Fruit fly (Drosophila melanogaster): ENCODE results near the gene Snmp1.
A peak's percentile ranks its signal among the peaks of the same experiment; 100 is the strongest.

The Snmp1 gene

DNA sequence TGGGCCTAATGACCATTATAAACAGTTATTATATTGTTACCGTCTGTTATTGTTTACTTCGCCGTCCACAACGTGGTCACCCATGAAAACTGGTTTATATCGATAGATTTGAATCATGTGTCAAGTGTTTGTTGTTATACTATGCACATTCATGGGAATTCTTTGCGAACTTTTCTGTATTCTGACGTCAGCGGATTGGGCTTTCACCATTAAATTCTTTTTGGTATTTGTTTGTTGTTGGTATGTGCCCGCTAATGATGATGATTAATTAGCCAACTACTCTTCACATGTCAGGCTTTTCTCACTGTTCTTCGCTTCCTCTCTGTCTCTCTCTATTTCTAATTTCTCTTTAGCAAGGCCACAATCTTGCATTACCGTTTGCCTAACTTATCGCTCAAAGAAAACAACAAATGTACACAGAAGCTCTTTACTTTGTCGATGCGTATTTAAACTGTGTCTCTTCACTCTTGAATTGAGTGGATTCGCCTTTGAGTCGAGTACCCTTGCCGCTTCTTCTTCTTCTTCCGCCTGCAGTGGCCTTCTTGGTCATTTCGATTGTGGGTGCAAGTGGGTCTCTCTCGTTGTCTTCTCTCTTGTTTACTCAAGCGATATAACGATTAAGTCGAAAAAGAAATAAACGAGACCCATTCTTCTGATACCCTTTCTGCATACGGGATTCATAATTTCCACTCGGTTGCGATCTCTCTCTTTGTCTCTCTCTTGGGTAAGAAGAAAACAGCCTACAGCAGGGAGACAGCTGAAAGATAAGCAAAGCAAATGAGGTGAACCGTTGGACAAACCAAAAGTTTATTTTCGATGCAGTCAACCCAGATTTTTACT is 35.9 kb upstream of the Snmp1 start (continued):
- TF ChIP-seq mirr (GFP tag; optimal IDR thresholded peaks at IDR 0.05), result peak; percentile 60
- TF ChIP-seq Hey (tag; optimal IDR thresholded peaks at IDR 0.05), result peak; percentile 53
- TF ChIP-seq Oli (tag; optimal IDR thresholded peaks at IDR 0.05), result no peak
- peak; percentile 93 for TF ChIP-seq ci (GFP tag; IDR thresholded peaks at IDR 0.05)
- no peak for TF ChIP-seq Atf-2 (GFP tag; optimal IDR thresholded peaks at IDR 0.05)
- TF ChIP-seq ken (GFP tag; IDR thresholded peaks at IDR 0.05), result peak; percentile 57; the same call in 2 of the 3 replicates
- peak; percentile 9 for TF ChIP-seq Mes4 (GFP tag; optimal IDR thresholded peaks at IDR 0.05)
- TF ChIP-seq Oaz (GFP tag; IDR thresholded peaks at IDR 0.05), result no peak
- TF ChIP-seq CG6689 (GFP tag; IDR thresholded peaks at IDR 0.05), result no peak
- no peak for TF ChIP-seq Elba2 (GFP tag; optimal IDR thresholded peaks at IDR 0.05)
- TF ChIP-seq emc (GFP tag; optimal IDR thresholded peaks at IDR 0.05), result no peak
- no peak for TF ChIP-seq HmgD (GFP tag; optimal IDR thresholded peaks at IDR 0.05)
- 0 out of 2 replicates have a peak, but pooled peaks have one; percentile 26 for TF ChIP-seq unc-4 (GFP tag; IDR thresholded peaks at IDR 0.05; ENCODE audit: partially characterized antibody)
- TF ChIP-seq CG10654 (GFP tag; optimal IDR thresholded peaks at IDR 0.05), result no peak
- no peak for TF ChIP-seq NK7.1 (GFP tag; optimal IDR thresholded peaks at IDR 0.05)
- no peak for TF ChIP-seq CG10209 (GFP tag; optimal IDR thresholded peaks at IDR 0.05)
- TF ChIP-seq repo (GFP tag; optimal IDR thresholded peaks at IDR 0.05), result no peak
- TF ChIP-seq gsb (GFP tag; IDR thresholded peaks at IDR 0.05), result 0 out of 2 replicates have a peak, but pooled peaks have one; percentile 24
- TF ChIP-seq CG6813 (GFP tag; optimal IDR thresholded peaks at IDR 0.05), result peak; percentile 79
- peak; percentile 28 for TF ChIP-seq B-H2 (GFP tag; optimal IDR thresholded peaks at IDR 0.05)
- TF ChIP-seq CG3163 (GFP tag; optimal IDR thresholded peaks at IDR 0.05), result peak; percentile 96
- no peak; the same call in 1 of the 2 replicates for TF ChIP-seq Rfx (GFP tag; IDR thresholded peaks at IDR 0.05)
- no peak for TF ChIP-seq CkIIα-i1 (GFP tag; IDR thresholded peaks at IDR 0.05)
- TF ChIP-seq CG14860 (GFP tag; IDR thresholded peaks at IDR 0.05; ENCODE audit: partially characterized antibody), result no peak
- peak; percentile 40 for TF ChIP-seq CG8388 (GFP tag; optimal IDR thresholded peaks at IDR 0.05)
- no peak for TF ChIP-seq vnd (GFP tag; IDR thresholded peaks at IDR 0.05; ENCODE audit: partially characterized antibody)
- no peak for TF ChIP-seq lmd (GFP tag; IDR thresholded peaks at IDR 0.05)
- no peak for TF ChIP-seq ham (GFP tag; IDR thresholded peaks at IDR 0.05)
- peak; percentile 86 for TF ChIP-seq CG7987 (GFP tag; optimal IDR thresholded peaks at IDR 0.05)
- peak; percentile 85 for TF ChIP-seq CG12071 (GFP tag; optimal IDR thresholded peaks at IDR 0.05)
- no peak for TF ChIP-seq da (GFP tag; optimal IDR thresholded peaks at IDR 0.05)
- TF ChIP-seq Dref (GFP tag; IDR thresholded peaks at IDR 0.05), result no peak
- TF ChIP-seq tgo (GFP tag; IDR thresholded peaks at IDR 0.05), result no peak
- no peak for TF ChIP-seq CG1602 (GFP tag; optimal IDR thresholded peaks at IDR 0.05)
- TF ChIP-seq CG7357 (GFP tag; IDR thresholded peaks at IDR 0.05), result no peak
- TF ChIP-seq CG11247 (GFP tag; IDR thresholded peaks at IDR 0.05), result peak; percentile 22; the same call in 1 of the 2 replicates
- TF ChIP-seq CG13123 (GFP tag; optimal IDR thresholded peaks at IDR 0.05), result no peak
- TF ChIP-seq CG34422 (GFP tag; IDR thresholded peaks at IDR 0.05), result no peak
- no peak for TF ChIP-seq bab2 (GFP tag; optimal IDR thresholded peaks at IDR 0.05)
- peak; percentile 52 for TF ChIP-seq onecut (GFP tag; IDR thresholded peaks at IDR 0.05)
- peak; percentile 34 for TF ChIP-seq abd-A (tag; optimal IDR thresholded peaks at IDR 0.05)
- no peak for TF ChIP-seq Adf1 (GFP tag; IDR thresholded peaks at IDR 0.05)
- no peak for TF ChIP-seq bigmax (GFP tag; optimal IDR thresholded peaks at IDR 0.05)
- TF ChIP-seq Xrp1 (GFP tag; IDR thresholded peaks at IDR 0.05), result peak; percentile 79
- no peak for TF ChIP-seq CG8089 (GFP tag; optimal IDR thresholded peaks at IDR 0.05)
- TF ChIP-seq Rx (GFP tag; IDR thresholded peaks at IDR 0.05), result no peak
- no peak for TF ChIP-seq Hr3 (GFP tag; optimal IDR thresholded peaks at IDR 0.05)
- TF ChIP-seq CG10462 (GFP tag; optimal IDR thresholded peaks at IDR 0.05), result no peak
- peak; percentile 59 for TF ChIP-seq Fer3 (tag; optimal IDR thresholded peaks at IDR 0.05)
- TF ChIP-seq Lhr (GFP tag; optimal IDR thresholded peaks at IDR 0.05), result peak; percentile 5
